Fruit fly (Drosophila melanogaster) whole organism, wandering third instar larva: ENCODE results near the gene BoYb.

Experiments
- Abd-B ChIP-seq: fragments of >200 bp; optimal IDR thresholded peaks from 2 replicates; lab custom pipeline; 2017; ENCODE audit warnings: missing biosample characterization, missing genetic modification characterization
- CG32264 ChIP-seq: fragments of 200-800 bp; sonication (Bioruptor generic); optimal IDR thresholded peaks from 2 replicates; lab custom pipeline; 2016; ENCODE audit warnings: missing biosample characterization, missing genetic modification characterization
- CG9705 ChIP-seq: fragments of 200-800 bp; sonication (Bioruptor generic); optimal IDR thresholded peaks from 2 replicates; lab custom pipeline; 2018; ENCODE audit warnings: missing biosample characterization, mild to moderate bottlenecking, missing genetic modification characterization
- CrebA ChIP-seq: fragments of 200-800 bp; sonication (Bioruptor generic); optimal IDR thresholded peaks from 2 replicates; lab custom pipeline; 2016; ENCODE audit warnings: missing biosample characterization, mild to moderate bottlenecking, missing genetic modification characterization, borderline replicate concordance
- Dfd ChIP-seq: fragments of >200 bp; optimal IDR thresholded peaks from 2 replicates; lab custom pipeline; 2017; ENCODE audit warnings: missing biosample characterization, missing genetic modification characterization
- GATAd ChIP-seq: sonication (Bioruptor generic); optimal IDR thresholded peaks from 2 replicates; lab custom pipeline; 2016; ENCODE audit warnings: missing biosample characterization, missing genetic modification characterization
- HLH106 ChIP-seq: fragments of 200-800 bp; optimal IDR thresholded peaks from 3 replicates; lab custom pipeline; 2019; ENCODE audit warnings: missing biosample characterization, mild to moderate bottlenecking, missing genetic modification characterization, moderate library complexity
- Hnf4 ChIP-seq: fragments of 200-800 bp; sonication (Bioruptor generic); optimal IDR thresholded peaks from 2 replicates; lab custom pipeline; 2016; ENCODE audit warnings: missing biosample characterization, mild to moderate bottlenecking, missing genetic modification characterization
- Hr78 ChIP-seq: fragments of >200 bp; optimal IDR thresholded peaks from 2 replicates; lab custom pipeline; 2017; ENCODE audit warnings: missing biosample characterization, missing genetic modification characterization
- Jra ChIP-seq: sonication (Bioruptor generic); optimal IDR thresholded peaks from 2 replicates; lab custom pipeline; 2016; ENCODE audit warnings: missing biosample characterization, missing genetic modification characterization
- Mio ChIP-seq: sonication (Bioruptor generic); optimal IDR thresholded peaks from 2 replicates; lab custom pipeline; 2016; ENCODE audit warnings: missing biosample characterization, missing genetic modification characterization
- Myc ChIP-seq: fragments of >200 bp; optimal IDR thresholded peaks from 2 replicates; lab custom pipeline; 2017
- N ChIP-seq: fragments of >200 bp; optimal IDR thresholded peaks from 2 replicates; lab custom pipeline; 2018; ENCODE audit warnings: missing biosample characterization, missing external identifiers, missing genetic modification characterization
- OdsH ChIP-seq: fragments of 200-800 bp; sonication (Bioruptor generic); optimal IDR thresholded peaks from 2 replicates; lab custom pipeline; 2016; ENCODE audit warnings: missing biosample characterization, mild to moderate bottlenecking, missing genetic modification characterization
- Rel ChIP-seq, 2 experiments: fragments of 200-800 bp; sonication (Bioruptor generic) in 1 of 2; optimal IDR thresholded peaks; 2 replicates in 1 of 2; 3 replicates in 1 of 2; lab custom pipeline; 2016 to 2019; ENCODE audit warnings: mild to moderate bottlenecking in 2 of 2, missing biosample characterization in 2 of 2, missing genetic modification characterization in 2 of 2, moderate library complexity in 1 of 2
- Sp1 ChIP-seq: fragments of 200-800 bp; sonication (Bioruptor generic); optimal IDR thresholded peaks from 3 replicates; lab custom pipeline; 2019; ENCODE audit warnings: missing biosample characterization, mild to moderate bottlenecking, missing genetic modification characterization, moderate library complexity
- Vsx2 ChIP-seq: fragments of 200-300, 225-300 bp; sonication (Bioruptor generic); optimal IDR thresholded peaks from 2 replicates; lab custom pipeline; 2018; ENCODE audit warnings: missing biosample characterization, missing genetic modification characterization; ENCODE audit not compliant: partially characterized antibody
- brk ChIP-seq: fragments of 200-800 bp; sonication (Bioruptor generic); optimal IDR thresholded peaks from 2 replicates; lab custom pipeline; 2016; ENCODE audit warnings: missing biosample characterization, mild to moderate bottlenecking, missing genetic modification characterization
- dl ChIP-seq, 2 experiments: fragments of 175-275, 200-275 bp in 1 of 2; fragments of 200-275 bp in 1 of 2; sonication (Bioruptor generic); optimal IDR thresholded peaks; lab custom pipeline; 2018; ENCODE audit warnings: mild to moderate bottlenecking in 2 of 2, missing biosample characterization in 2 of 2, missing genetic modification characterization in 2 of 2, moderate library complexity in 2 of 2; ENCODE audit not compliant: partially characterized antibody in 2 of 2, insufficient read depth in 1 of 2
- dmrt93B ChIP-seq: fragments of 200-800 bp; sonication (Bioruptor generic); optimal IDR thresholded peaks from 2 replicates; lab custom pipeline; 2018; ENCODE audit warnings: missing biosample characterization, mild to moderate bottlenecking, missing genetic modification characterization
- dsf ChIP-seq: sonication (Bioruptor generic); optimal IDR thresholded peaks from 2 replicates; lab custom pipeline; 2016; ENCODE audit warnings: missing biosample characterization, missing genetic modification characterization, borderline replicate concordance
- ey ChIP-seq: fragments of 200-800 bp; sonication (Bioruptor generic); optimal IDR thresholded peaks from 2 replicates; lab custom pipeline; 2016; ENCODE audit warnings: missing biosample characterization, missing genetic modification characterization
- h ChIP-seq: fragments of 200-800 bp; sonication (Bioruptor generic); optimal IDR thresholded peaks from 3 replicates; lab custom pipeline; 2016; ENCODE audit warnings: missing biosample characterization, mild to moderate bottlenecking, missing genetic modification characterization
- jim ChIP-seq: fragments of 175-275, 200-325 bp; sonication (Bioruptor generic); optimal IDR thresholded peaks from 2 replicates; lab custom pipeline; 2016; ENCODE audit warnings: missing biosample characterization, mild to moderate bottlenecking, missing genetic modification characterization
- lola ChIP-seq: fragments of >200 bp; optimal IDR thresholded peaks from 2 replicates; lab custom pipeline; 2017; ENCODE audit warnings: missing biosample characterization, missing genetic modification characterization
- pan ChIP-seq: fragments of >200 bp; optimal IDR thresholded peaks from 2 replicates; lab custom pipeline; 2017
- psq ChIP-seq: fragments of 200-800 bp; sonication (Bioruptor generic); optimal IDR thresholded peaks from 3 replicates; lab custom pipeline; 2017; ENCODE audit warnings: missing biosample characterization, mild to moderate bottlenecking, missing genetic modification characterization, moderate library complexity
- rgr ChIP-seq: fragments of 200-800 bp; sonication (Bioruptor generic); optimal IDR thresholded peaks from 3 replicates; lab custom pipeline; 2016; ENCODE audit warnings: missing biosample characterization, mild to moderate bottlenecking, missing genetic modification characterization
- sv ChIP-seq: fragments of 200-800 bp; sonication (Bioruptor generic); optimal IDR thresholded peaks from 3 replicates; lab custom pipeline; 2016; ENCODE audit warnings: missing biosample characterization, missing genetic modification characterization
- tai ChIP-seq: sonication (Bioruptor generic); optimal IDR thresholded peaks from 2 replicates; lab custom pipeline; 2016; ENCODE audit warnings: missing biosample characterization, missing genetic modification characterization
- usp ChIP-seq: fragments of >200 bp; optimal IDR thresholded peaks from 2 replicates; lab custom pipeline; 2017; ENCODE audit warnings: missing biosample characterization, missing genetic modification characterization
- woc ChIP-seq: sonication (Bioruptor generic); optimal IDR thresholded peaks from 2 replicates; lab custom pipeline; 2016; ENCODE audit warnings: missing biosample characterization, mild to moderate bottlenecking, missing genetic modification characterization

Gene BoYb

dm6 chr3L:22901612-22902011 lies at the start of gene BoYb:
Gene BoYb, plus strand, starts transcription at chr3L:22901912.
- no peak for TF ChIP-seq Vsx2 (GFP tag; lab: Kevin White, UChicago)
- TF ChIP-seq h: no peak
- no peak for TF ChIP-seq sv
- no peak for TF ChIP-seq woc (GFP tag; lab: Kevin White, UChicago)
- TF ChIP-seq jim (GFP tag; lab: Kevin White, UChicago): no peak
- no peak for TF ChIP-seq Hnf4 (GFP tag; lab: Kevin White, UChicago)
- TF ChIP-seq dsf (GFP tag; lab: Kevin White, UChicago): no peak
- no peak for TF ChIP-seq Sp1
- no peak for TF ChIP-seq Jra (GFP tag; lab: Kevin White, UChicago)
- no peak for TF ChIP-seq dmrt93B (GFP tag; lab: Kevin White, UChicago)
- TF ChIP-seq Dfd (GFP tag; lab: Kevin White, UChicago): no peak
- no peak for TF ChIP-seq Abd-B (GFP tag; lab: Kevin White, UChicago)
- no peak for TF ChIP-seq Rel (GFP tag; optimal IDR thresholded peaks at IDR 0.05; lab: Kevin White, UChicago)
- TF ChIP-seq Rel (tag; optimal IDR thresholded peaks at IDR 0.05; lab: Kevin White, UChicago): no peak
- TF ChIP-seq ey: no peak
- no peak for TF ChIP-seq rgr (GFP tag; lab: Kevin White, UChicago)
- TF ChIP-seq Myc (lab: Kevin White, UChicago): no peak
- TF ChIP-seq lola: no peak
- no peak for TF ChIP-seq dl (GFP tag; optimal IDR thresholded peaks at IDR 0.05; lab: Kevin White, UChicago; ENCODE audit: insufficient read depth in 1 of 2, partially characterized antibody in 2 of 2)
- TF ChIP-seq usp (GFP tag; lab: Kevin White, UChicago): no peak
- TF ChIP-seq HLH106 (tag; lab: Kevin White, UChicago): no peak

dm6 chr3L:22853412-22853811 lies 48.3 kb upstream of the BoYb start, which contains the start of gene CG32462:
Gene CG32462, minus strand, starts transcription at chr3L:22853512.
- TF ChIP-seq Hnf4 (GFP tag; lab: Kevin White, UChicago): no peak
- no peak for TF ChIP-seq OdsH (GFP tag; lab: Kevin White, UChicago)
- no peak for TF ChIP-seq GATAd (GFP tag; lab: Kevin White, UChicago)
- no peak for TF ChIP-seq dmrt93B (GFP tag; lab: Kevin White, UChicago)
- TF ChIP-seq psq (GFP tag; lab: Kevin White, UChicago): no peak
- no peak for TF ChIP-seq Dfd (GFP tag; lab: Kevin White, UChicago)
- TF ChIP-seq dsf (GFP tag; lab: Kevin White, UChicago): no peak
- no peak for TF ChIP-seq Hr78 (GFP tag; lab: Kevin White, UChicago)
- no peak for TF ChIP-seq rgr (GFP tag; lab: Kevin White, UChicago)
- no peak for TF ChIP-seq Mio (GFP tag; lab: Kevin White, UChicago)
- no peak for TF ChIP-seq HLH106 (tag; lab: Kevin White, UChicago)

DNA sequence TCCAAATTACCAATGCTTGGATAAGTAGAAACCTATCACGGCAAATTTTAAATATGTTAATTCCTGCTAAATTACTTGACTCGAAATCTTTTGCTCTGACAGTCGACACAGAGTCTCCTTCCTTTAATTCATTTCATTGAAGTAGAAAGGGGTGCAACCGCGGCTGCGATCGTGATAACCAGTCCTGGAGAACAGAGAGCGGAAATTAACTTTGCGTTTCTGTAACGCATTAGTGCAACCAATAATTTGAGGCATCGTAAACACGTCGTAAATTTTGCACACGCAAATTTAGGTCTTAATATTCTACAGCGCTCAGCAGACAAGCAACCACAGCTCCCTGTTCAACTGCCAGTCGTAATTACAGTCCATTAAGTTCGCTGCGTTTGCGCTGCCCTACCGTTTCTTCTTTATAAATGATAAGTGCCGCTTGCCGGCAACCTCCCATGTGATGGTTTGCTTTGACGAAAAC lies 45.7 kb upstream of the BoYb start, which contains the start of gene CG32459:
TSS of gene CG32459 (minus strand) at position 51 of the 469 bp plus-strand sequence.
- TF ChIP-seq h: no peak
- no peak for TF ChIP-seq dl (GFP tag; optimal IDR thresholded peaks at IDR 0.05; lab: Kevin White, UChicago; ENCODE audit: insufficient read depth in 1 of 2, partially characterized antibody in 2 of 2)
- no peak for TF ChIP-seq rgr (GFP tag; lab: Kevin White, UChicago)
- TF ChIP-seq lola: no peak
- no peak for TF ChIP-seq brk

- TF ChIP-seq lola (no peak), tai (GFP tag; lab: Kevin White, UChicago) (no peak), CG9705 (GFP tag; lab: Kevin White, UChicago) (no peak), woc (GFP tag; lab: Kevin White, UChicago) (no peak), CrebA (no peak), ey (no peak), jim (GFP tag; lab: Kevin White, UChicago) (no peak), sv (no peak), N (GFP tag; lab: Kevin White, UChicago) (no peak), pan (no peak), usp (GFP tag; lab: Kevin White, UChicago) (no peak), CG32264 (GFP tag; lab: Kevin White, UChicago) (no peak)
Observed at dm6 chr3L:22860487-22860886, 41.2 kb upstream of the BoYb start, which contains the start of gene CG13239. Gene CG13239, plus strand, starts transcription at chr3L:22860787.
